Fruit fly (Drosophila melanogaster) whole organism, embryonic: Measurements from ENCODE around the gene CG43273.

ENCODE experiments used
- Adf1 ChIP-seq: fragments of 200-800 bp; sonication (Bioruptor generic); IDR thresholded peaks from 2 replicates; pipeline ENCODE4 v1.3.6; 2022; ENCODE audit warnings: missing biosample characterization, missing genetic modification characterization
- CG10654 ChIP-seq: fragments of 200-800 bp; sonication (Bioruptor generic); optimal IDR thresholded peaks from 2 replicates; lab custom pipeline; 2016; ENCODE audit warnings: missing biosample characterization, missing genetic modification characterization
- CG12236 ChIP-seq: fragments of 200-800 bp; sonication (Bioruptor generic); optimal IDR thresholded peaks from 2 replicates; lab custom pipeline; 2016; ENCODE audit warnings: missing biosample characterization, missing genetic modification characterization
- CG12391 ChIP-seq: fragments of 200-800 bp; sonication (Bioruptor generic); optimal IDR thresholded peaks from 3 replicates; lab custom pipeline; 2018; ENCODE audit warnings: missing biosample characterization, mild to moderate bottlenecking, missing genetic modification characterization, moderate library complexity
- CG14441 ChIP-seq: fragments of 200-800 bp; sonication (Bioruptor generic); IDR thresholded peaks from 2 replicates; pipeline ENCODE4 v1.3.6; 2022; ENCODE audit warnings: missing biosample characterization, missing genetic modification characterization
- CG14667 ChIP-seq: fragments of 200-800 bp; sonication (Bioruptor generic); IDR thresholded peaks from 2 replicates; pipeline ENCODE4 v1.3.6; 2022; ENCODE audit warnings: missing biosample characterization, missing genetic modification characterization
- CG16813 ChIP-seq: fragments of 200-800 bp; sonication (Bioruptor generic); IDR thresholded peaks from 3 replicates; pipeline ENCODE4 v1.3.6; 2022; ENCODE audit warnings: missing biosample characterization, missing genetic modification characterization; ENCODE audit not compliant: partially characterized antibody
- CG1792 ChIP-seq: fragments of 200-800 bp; sonication (Bioruptor generic); optimal IDR thresholded peaks from 2 replicates; lab custom pipeline; 2016; ENCODE audit warnings: missing biosample characterization, missing genetic modification characterization
- CG32532 ChIP-seq: fragments of 200-800 bp; sonication (Bioruptor generic); IDR thresholded peaks from 2 replicates; pipeline ENCODE4 v1.3.6; 2022; ENCODE audit warnings: missing biosample characterization, missing genetic modification characterization
- CG4328 ChIP-seq: fragments of 200-800 bp; sonication (Bioruptor generic); optimal IDR thresholded peaks from 3 replicates; lab custom pipeline; 2017; ENCODE audit warnings: missing biosample characterization, missing genetic modification reagents, missing genetic modification characterization
- CG4707 ChIP-seq: fragments of 200-800 bp; sonication (Bioruptor generic); optimal IDR thresholded peaks from 2 replicates; lab custom pipeline; 2018; ENCODE audit warnings: missing biosample characterization, mild to moderate bottlenecking, missing genetic modification characterization, moderate library complexity
- CG7372 ChIP-seq: fragments of 200-800 bp; sonication (Bioruptor generic); IDR thresholded peaks from 2 replicates; pipeline ENCODE4 v1.3.6; 2022; ENCODE audit warnings: missing biosample characterization, missing genetic modification characterization
- CG7556 ChIP-seq: fragments of 200-800 bp; sonication (Bioruptor generic); optimal IDR thresholded peaks from 2 replicates; lab custom pipeline; 2017; ENCODE audit warnings: missing biosample characterization, mild to moderate bottlenecking, missing genetic modification characterization
- CG8388 ChIP-seq: fragments of 200-800 bp; sonication (Bioruptor generic); optimal IDR thresholded peaks from 2 replicates; lab custom pipeline; 2019; ENCODE audit warnings: missing biosample characterization, mild to moderate bottlenecking, missing genetic modification characterization, moderate library complexity
- Dip2 ChIP-seq: fragments of 200-800 bp; sonication (Bioruptor generic); IDR thresholded peaks from 2 replicates; pipeline ENCODE4 v1.3.6; 2022; ENCODE audit warnings: missing biosample characterization, missing genetic modification characterization
- Fer2 ChIP-seq: fragments of 200-800 bp; sonication (Bioruptor generic); optimal IDR thresholded peaks from 2 replicates; lab custom pipeline; 2018; ENCODE audit warnings: missing biosample characterization, mild to moderate bottlenecking, missing genetic modification characterization, moderate library complexity
- Kr ChIP-seq: fragments of 200-800 bp; sonication (Bioruptor generic); optimal IDR thresholded peaks from 2 replicates; lab custom pipeline; 2017; ENCODE audit warnings: missing biosample characterization, mild to moderate bottlenecking, missing genetic modification characterization
- Mes4 ChIP-seq: fragments of 200-800 bp; sonication (Bioruptor generic); optimal IDR thresholded peaks from 2 replicates; lab custom pipeline; 2016; ENCODE audit warnings: missing biosample characterization, missing genetic modification characterization
- PHDP ChIP-seq: fragments of 200-800 bp; sonication (Bioruptor generic); optimal IDR thresholded peaks from 3 replicates; lab custom pipeline; 2018; ENCODE audit warnings: missing biosample characterization, mild to moderate bottlenecking, missing genetic modification characterization, moderate library complexity
- Sox100B ChIP-seq: fragments of 200-800 bp; sonication (Bioruptor generic); optimal IDR thresholded peaks from 3 replicates; lab custom pipeline; 2018; ENCODE audit warnings: missing biosample characterization, mild to moderate bottlenecking, missing genetic modification characterization
- ash1 ChIP-seq: fragments of 200-800 bp; sonication (Bioruptor generic); optimal IDR thresholded peaks from 2 replicates; lab custom pipeline; 2018; ENCODE audit warnings: missing biosample characterization, mild to moderate bottlenecking, missing genetic modification characterization
- chinmo ChIP-seq: fragments of 200-800 bp; sonication (Bioruptor generic); IDR thresholded peaks from 4 replicates; pipeline ENCODE4 v1.3.6; 2022; ENCODE audit warnings: missing biosample characterization, missing genetic modification characterization; ENCODE audit not compliant: partially characterized antibody
- chn ChIP-seq: fragments of 200-800 bp; sonication (Bioruptor generic); optimal IDR thresholded peaks from 2 replicates; lab custom pipeline; 2016; ENCODE audit warnings: missing biosample characterization, missing genetic modification characterization
- cwo ChIP-seq: fragments of 200-800 bp; sonication (Bioruptor generic); optimal IDR thresholded peaks from 3 replicates; lab custom pipeline; 2017; ENCODE audit warnings: missing biosample characterization, missing genetic modification characterization, mild to moderate bottlenecking, moderate library complexity, missing genetic modification reagents
- dan ChIP-seq: fragments of 200-800 bp; sonication (Bioruptor generic); IDR thresholded peaks from 2 replicates; pipeline ENCODE4 v1.3.6; 2022; ENCODE audit warnings: missing biosample characterization, missing genetic modification characterization
- gem ChIP-seq: fragments of 200-800 bp; sonication (Bioruptor generic); optimal IDR thresholded peaks from 2 replicates; lab custom pipeline; 2019; ENCODE audit warnings: missing biosample characterization, mild to moderate bottlenecking, missing genetic modification characterization, moderate library complexity
- inv ChIP-seq: fragments of 200-800 bp; sonication (Bioruptor generic); IDR thresholded peaks from 2 replicates; pipeline ENCODE4 v1.3.6; 2022; ENCODE audit warnings: missing biosample characterization, missing genetic modification characterization; ENCODE audit not compliant: partially characterized antibody
- knrl ChIP-seq: fragments of 200-800 bp; sonication (Bioruptor generic); IDR thresholded peaks from 3 replicates; pipeline ENCODE4 v1.3.6; 2022; ENCODE audit warnings: missing biosample characterization, missing genetic modification characterization; ENCODE audit not compliant: partially characterized antibody
- lab ChIP-seq: fragments of 200-800 bp; sonication (Bioruptor generic); optimal IDR thresholded peaks from 3 replicates; lab custom pipeline; 2017; ENCODE audit warnings: missing biosample characterization, missing genetic modification characterization, mild to moderate bottlenecking, moderate library complexity, missing genetic modification reagents
- otp ChIP-seq: fragments of 200-800 bp; sonication (Bioruptor generic); IDR thresholded peaks from 3 replicates; pipeline ENCODE4, ENCODE4 v1.3.6; 2022; ENCODE audit warnings: missing biosample characterization, missing genetic modification characterization
- pho ChIP-seq: fragments of 200-800 bp; sonication (Bioruptor generic); optimal IDR thresholded peaks from 2 replicates; lab custom pipeline; 2016; ENCODE audit warnings: missing biosample characterization, missing genetic modification characterization
- pros ChIP-seq: fragments of 200-800 bp; sonication (Bioruptor generic); optimal IDR thresholded peaks from 3 replicates; lab custom pipeline; 2019; ENCODE audit warnings: missing biosample characterization, mild to moderate bottlenecking, missing genetic modification characterization, moderate library complexity
- row ChIP-seq: fragments of 200-800 bp; sonication (Bioruptor generic); IDR thresholded peaks from 3 replicates; pipeline ENCODE4 v1.3.6; 2022; ENCODE audit warnings: missing biosample characterization, missing genetic modification characterization
- salm ChIP-seq: fragments of 200-800 bp; sonication (Bioruptor generic); optimal IDR thresholded peaks from 2 replicates; lab custom pipeline; 2018; ENCODE audit warnings: missing biosample characterization, mild to moderate bottlenecking, missing genetic modification characterization
- slp2 ChIP-seq: fragments of 200-800 bp; sonication (Bioruptor generic); optimal IDR thresholded peaks from 2 replicates; lab custom pipeline; 2016; ENCODE audit warnings: missing biosample characterization, missing genetic modification characterization
- sna ChIP-seq: fragments of 200-800 bp; sonication (Bioruptor generic); IDR thresholded peaks from 2 replicates; pipeline ENCODE4 v1.3.6; 2022; ENCODE audit warnings: missing biosample characterization, missing genetic modification characterization; ENCODE audit not compliant: partially characterized antibody
- sob ChIP-seq: fragments of 200-800 bp; sonication (Bioruptor generic); IDR thresholded peaks from 2 replicates; pipeline ENCODE4 v1.3.6; 2022; ENCODE audit warnings: missing biosample characterization, missing genetic modification characterization
- ssp ChIP-seq: fragments of 200-800 bp; sonication (Bioruptor generic); IDR thresholded peaks from 2 replicates; pipeline ENCODE4 v1.3.6; 2022; ENCODE audit warnings: missing biosample characterization, missing genetic modification characterization
- vnd ChIP-seq: fragments of 200-800 bp; sonication (Bioruptor generic); IDR thresholded peaks from 3 replicates; pipeline ENCODE4 v1.3.6; 2022; ENCODE audit warnings: missing biosample characterization, missing genetic modification characterization; ENCODE audit not compliant: partially characterized antibody

CG43273 gene

dm6 chr3R:24857459-24857858 lies 27.4 kb downstream of the CG43273 start, which contains the start of gene CAH4:
Gene CAH4, minus strand, starts transcription at chr3R:24857559.
- TF ChIP-seq CG4328 (GFP tag; lab: Kevin White, UChicago) (no peak), lab (GFP tag; lab: Kevin White, UChicago) (no peak), CG12391 (no peak), sna (GFP tag; lab: Robert Waterston, UW) (no peak), CG16813 (GFP tag; lab: Robert Waterston, UW) (no peak), CG14441 (no peak), CG1792 (GFP tag; lab: Kevin White, UChicago) (no peak), sob (GFP tag; lab: Robert Waterston, UW) (no peak), PHDP (tag; lab: Kevin White, UChicago) (no peak), CG7556 (no peak), vnd (GFP tag; lab: Robert Waterston, UW) (no peak), CG32532 (GFP tag; lab: Robert Waterston, UW) (no peak), ssp (GFP tag; lab: Robert Waterston, UW) (no peak), CG7372 (no peak), Kr (no peak), CG12236 (GFP tag; lab: Kevin White, UChicago) (no peak), ash1 (no peak), CG8388 (GFP tag; lab: Kevin White, UChicago) (no peak), pros (GFP tag; lab: Kevin White, UChicago) (no peak), salm (tag; lab: Kevin White, UChicago) (no peak)

DNA sequence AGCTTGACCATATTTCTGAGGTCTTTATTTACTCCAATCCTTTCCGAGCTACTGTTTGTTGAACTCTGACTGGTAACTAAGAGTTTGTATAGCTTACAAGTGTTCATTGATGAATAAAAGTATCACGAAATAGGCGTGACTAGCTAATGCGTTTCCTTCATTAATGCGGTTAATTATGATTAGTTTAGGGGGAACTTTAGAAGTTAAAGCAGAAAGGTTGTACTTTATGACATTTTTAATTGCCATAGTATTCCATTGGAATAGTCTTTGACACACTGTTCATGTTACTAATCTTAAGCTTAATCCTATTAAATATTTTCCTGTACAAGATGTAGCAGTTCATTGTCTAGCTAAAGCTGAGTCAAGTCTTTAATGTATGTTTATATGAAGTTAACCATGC lies 29.6 kb downstream of the CG43273 start, which contains the start of gene ppk22:
TSS of gene ppk22 (minus strand) at position 101 of the 400 bp plus-strand sequence.
- TF ChIP-seq gem (tag; lab: Kevin White, UChicago) (no peak), otp (no peak), knrl (GFP tag; lab: Robert Waterston, UW) (no peak), slp2 (GFP tag; lab: Kevin White, UChicago) (no peak), Sox100B (no peak), CG14667 (GFP tag; lab: Robert Waterston, UW) (no peak), CG4707 (GFP tag; lab: Kevin White, UChicago) (no peak), pho (GFP tag; lab: Kevin White, UChicago) (no peak), dan (no peak), Dip2 (GFP tag; lab: Robert Waterston, UW) (no peak), inv (GFP tag; lab: Robert Waterston, UW) (no peak), Fer2 (tag; lab: Kevin White, UChicago) (no peak)

DNA sequence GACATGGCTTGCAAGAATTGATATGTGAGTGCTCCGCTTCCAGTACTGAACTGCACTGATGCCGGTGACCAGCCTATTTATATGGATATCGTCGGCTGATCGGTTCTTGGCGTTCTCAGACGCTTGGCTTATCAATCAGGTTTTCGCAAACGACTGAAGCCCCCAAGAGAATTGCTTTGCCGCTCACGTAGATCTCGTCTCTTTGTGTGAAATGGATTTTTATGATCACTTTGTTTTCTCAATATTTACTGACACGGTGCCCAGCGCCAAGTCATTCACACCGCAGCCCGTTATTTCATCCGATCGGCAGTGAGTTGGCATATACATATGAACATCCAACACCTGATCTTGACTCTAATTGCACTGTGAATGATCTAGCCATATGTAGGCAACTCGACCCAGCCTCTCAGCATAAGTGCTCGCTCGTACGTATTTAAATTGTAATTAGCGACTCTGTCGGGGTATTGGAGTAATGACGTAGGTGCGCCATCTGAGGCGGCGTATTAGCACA lies 30.3 kb downstream of the CG43273 start, which contains the start of gene CG13639:
TSS of gene CG13639 (minus strand) at position 51 of the 511 bp plus-strand sequence.
- TF ChIP-seq Mes4 (GFP tag; lab: Kevin White, UChicago) (no peak), CG10654 (GFP tag; lab: Kevin White, UChicago) (no peak), chn (GFP tag; lab: Kevin White, UChicago) (no peak), cwo (GFP tag; lab: Kevin White, UChicago) (no peak), CG14441 (0 out of 2 replicates have a peak, but pooled peaks have one; percentile 5), row (0 out of 3 replicates have a peak, but pooled peaks have one; percentile 34), chinmo (GFP tag; lab: Robert Waterston, UW) (0 out of 4 replicates have a peak, but pooled peaks have one; percentile 48), Adf1 (no peak)
- TF ChIP-seq, all 482 proteins: peak for 3
